Worm (Caenorhabditis elegans) whole organism, young adult: ENCODE results near the gene nas-15.
A peak's percentile ranks its signal among the peaks of the same experiment; 100 is the strongest.

Experiments used
- B0019.2 ChIP-seq: fragments of 200-800 bp; sonication (Bioruptor generic); conservative IDR thresholded peaks from 2 replicates; pipeline ENCODE4 v1.3.6; 2022; ENCODE audit warnings: missing genetic modification reagents, missing genetic modification characterization, missing compliant biosample characterization
- B0336.3 ChIP-seq: fragments of 200-800 bp; sonication (Bioruptor generic); IDR thresholded peaks from 2 replicates; pipeline ENCODE4 v1.3.6; 2022; ENCODE audit warnings: missing genetic modification characterization, missing compliant biosample characterization
- C06A6.2 ChIP-seq: fragments of 200-800 bp; sonication (Bioruptor generic); conservative IDR thresholded peaks from 2 replicates; pipeline ENCODE4 v1.3.6; 2022; ENCODE audit warnings: missing genetic modification characterization, missing compliant biosample characterization
- C17E4.6 ChIP-seq: fragments of 200-800 bp; sonication (Bioruptor generic); IDR thresholded peaks from 2 replicates; pipeline ENCODE4 v1.3.6; 2022; ENCODE audit warnings: missing genetic modification reagents, missing genetic modification characterization, missing compliant biosample characterization
- D2030.7 ChIP-seq: fragments of 200-800 bp; sonication (Bioruptor generic); IDR thresholded peaks from 2 replicates; pipeline ENCODE4 v1.3.6; 2022; ENCODE audit warnings: missing genetic modification reagents, missing genetic modification characterization, missing compliant biosample characterization
- F22D6.2 ChIP-seq: sonication (generic microtip); optimal IDR thresholded peaks from 2 replicates; lab custom pipeline; 2016; ENCODE audit warnings: mild to moderate bottlenecking, missing genetic modification characterization, missing compliant biosample characterization
- F23B12.7 ChIP-seq: sonication (generic microtip); optimal IDR thresholded peaks from 2 replicates; lab custom pipeline; 2017; ENCODE audit warnings: missing genetic modification characterization, mild to moderate bottlenecking, missing compliant biosample characterization, antibody characterized with exemption, moderate library complexity; ENCODE audit not compliant: insufficient read depth
- F39B2.1 ChIP-seq: fragments of 200-800 bp; sonication (Bioruptor generic); IDR thresholded peaks from 2 replicates; pipeline ENCODE4 v1.3.6; 2022; ENCODE audit warnings: missing genetic modification reagents, missing genetic modification characterization, missing compliant biosample characterization
- F52B5.7 ChIP-seq: sonication (generic microtip); optimal IDR thresholded peaks from 2 replicates; lab custom pipeline; 2016; ENCODE audit warnings: mild to moderate bottlenecking, missing genetic modification characterization, missing compliant biosample characterization
- K12H6.12 ChIP-seq: fragments of 200-800 bp; sonication (Bioruptor generic); optimal IDR thresholded peaks from 2 replicates; lab custom pipeline; 2018; ENCODE audit warnings: mild to moderate bottlenecking, missing genetic modification characterization, missing compliant biosample characterization
- Y53F4B.3 ChIP-seq: fragments of 200-800 bp; sonication (Bioruptor generic); IDR thresholded peaks from 2 replicates; pipeline ENCODE4 v1.3.6; 2022; ENCODE audit warnings: missing genetic modification reagents, missing genetic modification characterization, missing compliant biosample characterization
- Y53G8AR.9 ChIP-seq: fragments of 200-800 bp; sonication (Bioruptor generic); conservative IDR thresholded peaks from 2 replicates; pipeline ENCODE4 v1.3.6; 2022; ENCODE audit warnings: missing genetic modification reagents, missing genetic modification characterization, missing compliant biosample characterization
- Y79H2A.3 ChIP-seq: fragments of 200-800 bp; sonication (Bioruptor generic); conservative IDR thresholded peaks from 2 replicates; pipeline ENCODE4 v1.3.6; 2022; ENCODE audit warnings: missing genetic modification reagents, missing genetic modification characterization, missing compliant biosample characterization
- Y95B8A.8 ChIP-seq: fragments of 200-800 bp; sonication (Bioruptor generic); IDR thresholded peaks from 2 replicates; pipeline ENCODE4 v1.3.6; 2022; ENCODE audit warnings: missing genetic modification reagents, missing genetic modification characterization, missing compliant biosample characterization
- ZK185.1 ChIP-seq: sonication (generic microtip); optimal IDR thresholded peaks from 2 replicates; lab custom pipeline; 2016; ENCODE audit warnings: mild to moderate bottlenecking, missing genetic modification characterization, missing compliant biosample characterization; ENCODE audit not compliant: poor library complexity, severe bottlenecking
- akir-1 ChIP-seq: fragments of 200-800 bp; sonication (Bioruptor generic); optimal IDR thresholded peaks from 2 replicates; lab custom pipeline; 2018; ENCODE audit warnings: mild to moderate bottlenecking, missing genetic modification characterization, moderate library complexity, missing compliant biosample characterization
- athp-1 ChIP-seq: sonication (generic microtip); optimal IDR thresholded peaks from 2 replicates; lab custom pipeline; 2017; ENCODE audit warnings: mild to moderate bottlenecking, missing genetic modification characterization, missing compliant biosample characterization
- bed-2 ChIP-seq: fragments of 200-800 bp; sonication (Bioruptor generic); IDR thresholded peaks from 2 replicates; pipeline ENCODE4 v1.3.6; 2022; ENCODE audit warnings: missing genetic modification reagents, missing genetic modification characterization, missing compliant biosample characterization
- ccch-3 ChIP-seq: fragments of 200-800 bp; sonication (Bioruptor generic); optimal IDR thresholded peaks from 2 replicates; lab custom pipeline; 2018; ENCODE audit warnings: mild to moderate bottlenecking, missing genetic modification characterization, missing compliant biosample characterization
- cebp-2 ChIP-seq: fragments of 200-800 bp; sonication (Bioruptor generic); IDR thresholded peaks from 2 replicates; pipeline ENCODE4 v1.3.6; 2022; ENCODE audit warnings: missing genetic modification characterization, missing compliant biosample characterization
- ceh-27 ChIP-seq: fragments of 200-800 bp; sonication (Bioruptor generic); optimal IDR thresholded peaks from 2 replicates; lab custom pipeline; 2018; ENCODE audit warnings: mild to moderate bottlenecking, missing genetic modification characterization, moderate library complexity, missing compliant biosample characterization
- ceh-58 ChIP-seq: fragments of 200-800 bp; sonication (Bioruptor generic); IDR thresholded peaks from 2 replicates; pipeline ENCODE4 v1.3.6; 2022; ENCODE audit warnings: missing genetic modification characterization, missing compliant biosample characterization
- ceh-91 ChIP-seq: fragments of 200-800 bp; sonication (Bioruptor generic); IDR thresholded peaks from 2 replicates; pipeline ENCODE4 v1.3.6; 2022; ENCODE audit warnings: missing genetic modification reagents, missing genetic modification characterization, missing compliant biosample characterization
- dpl-1 ChIP-seq: fragments of 150-350 bp; optimal IDR thresholded peaks from 2 replicates; lab custom pipeline; 2014; ENCODE audit warnings: missing biosample characterization, missing genetic modification reagents, missing genetic modification characterization
- ets-4 ChIP-seq: fragments of 200-800 bp; sonication (Bioruptor generic); optimal IDR thresholded peaks from 2 replicates; lab custom pipeline; 2018; ENCODE audit warnings: mild to moderate bottlenecking, missing genetic modification characterization, missing compliant biosample characterization
- fkh-3 ChIP-seq: sonication (generic microtip); optimal IDR thresholded peaks from 2 replicates; lab custom pipeline; 2016; ENCODE audit warnings: mild to moderate bottlenecking, missing genetic modification characterization, missing compliant biosample characterization
- hlh-12 ChIP-seq: sonication (generic microtip); optimal IDR thresholded peaks from 2 replicates; lab custom pipeline; 2016; ENCODE audit warnings: missing genetic modification characterization, missing compliant biosample characterization
- hlh-26 ChIP-seq: fragments of 200-800 bp; sonication (Bioruptor generic); conservative IDR thresholded peaks from 2 replicates; pipeline ENCODE4 v1.3.6; 2022; ENCODE audit warnings: missing genetic modification reagents, missing genetic modification characterization, missing compliant biosample characterization
- hmg-1.2 ChIP-seq: fragments of 200-800 bp; sonication (Bioruptor generic); IDR thresholded peaks from 2 replicates; pipeline ENCODE4 v1.3.6; 2022; ENCODE audit warnings: missing genetic modification reagents, missing genetic modification characterization, missing compliant biosample characterization
- lag-1 ChIP-seq: fragments of 200-800 bp; sonication (Bioruptor generic); IDR thresholded peaks from 2 replicates; pipeline ENCODE4 v1.3.6; 2022; ENCODE audit warnings: missing genetic modification reagents, missing genetic modification characterization, missing compliant biosample characterization
- let-607 ChIP-seq, 2 experiments: fragments of 200-800 bp in 1 of 2; sonication (Bioruptor generic) in 1 of 2; sonication (generic microtip) in 1 of 2; optimal IDR thresholded peaks; 2 replicates each; lab custom pipeline; 2016 to 2018; ENCODE audit warnings: mild to moderate bottlenecking in 2 of 2, missing compliant biosample characterization in 2 of 2, missing genetic modification characterization in 2 of 2, moderate library complexity in 2 of 2, missing genotype in 1 of 2
- lin-26 ChIP-seq: fragments of 200-800 bp; sonication (Bioruptor generic); IDR thresholded peaks from 2 replicates; pipeline ENCODE4 v1.3.6; 2022; ENCODE audit warnings: missing genetic modification reagents, missing genetic modification characterization, missing compliant biosample characterization
- lin-35 ChIP-seq, 3 experiments: fragments of 150-350 bp in 2 of 3; sonication (generic microtip) in 1 of 3; optimal IDR thresholded peaks; 2 replicates each; lab custom pipeline; 2014 to 2018; ENCODE audit warnings: missing biosample characterization in 3 of 3, missing genetic modification characterization in 3 of 3, missing genetic modification reagents in 3 of 3
- lin-54 ChIP-seq: fragments of 200-800 bp; sonication (Bioruptor generic); optimal IDR thresholded peaks from 2 replicates; lab custom pipeline; 2018; ENCODE audit warnings: mild to moderate bottlenecking, missing genetic modification characterization, missing compliant biosample characterization
- lsl-1 ChIP-seq: fragments of 200-800 bp; sonication (Bioruptor generic); optimal IDR thresholded peaks from 2 replicates; lab custom pipeline; 2018; ENCODE audit warnings: mild to moderate bottlenecking, missing genetic modification characterization, moderate library complexity, missing compliant biosample characterization
- lsy-27 ChIP-seq: sonication (generic microtip); optimal IDR thresholded peaks from 2 replicates; lab custom pipeline; 2017; ENCODE audit warnings: missing genetic modification characterization, mild to moderate bottlenecking, missing compliant biosample characterization, antibody characterized with exemption, missing genotype, borderline replicate concordance; ENCODE audit not compliant: insufficient read depth
- madf-8 ChIP-seq: fragments of 200-800 bp; sonication (Bioruptor generic); conservative IDR thresholded peaks from 2 replicates; pipeline ENCODE4 v1.3.6; 2022; ENCODE audit warnings: missing genetic modification reagents, missing genetic modification characterization, missing compliant biosample characterization
- mxl-1 ChIP-seq: sonication (generic microtip); optimal IDR thresholded peaks from 2 replicates; lab custom pipeline; 2016; ENCODE audit warnings: missing genetic modification characterization, missing compliant biosample characterization
- pbrm-1 ChIP-seq: fragments of 200-800 bp; sonication (Bioruptor generic); IDR thresholded peaks from 2 replicates; pipeline ENCODE4 v1.3.6; 2022; ENCODE audit warnings: missing genetic modification reagents, missing genetic modification characterization, missing compliant biosample characterization
- rec-8 ChIP-seq, 2 experiments: sonication (generic microtip); optimal IDR thresholded peaks; 2 replicates each; lab custom pipeline; 2016; ENCODE audit warnings: mild to moderate bottlenecking in 2 of 2, missing genetic modification characterization in 2 of 2, missing genetic modification reagents in 2 of 2, missing genotype in 2 of 2, missing biosample characterization in 1 of 2, missing compliant biosample characterization in 1 of 2, moderate library complexity in 1 of 2
- sea-2 ChIP-seq: fragments of 200-800 bp; sonication (Bioruptor generic); IDR thresholded peaks from 2 replicates; pipeline ENCODE4 v1.3.6; 2022; ENCODE audit warnings: missing genetic modification characterization, missing compliant biosample characterization
- snpc-4 ChIP-seq, 5 experiments: fragments of 150-350 bp in 1 of 5; sonication (generic microtip) in 4 of 5; optimal IDR thresholded peaks; 2 replicates each; lab custom pipeline; 2014 to 2018; ENCODE audit warnings: missing genetic modification characterization in 5 of 5, missing biosample characterization in 3 of 5, antibody characterized with exemption in 2 of 5, mild to moderate bottlenecking in 2 of 5, missing compliant biosample characterization in 2 of 5, missing genotype in 2 of 5, moderate library complexity in 2 of 5, missing genetic modification reagents in 1 of 5
- sptf-2 ChIP-seq: fragments of 200-800 bp; sonication (Bioruptor generic); optimal IDR thresholded peaks from 2 replicates; lab custom pipeline; 2018; ENCODE audit warnings: mild to moderate bottlenecking, missing genetic modification characterization, missing compliant biosample characterization
- unc-62 ChIP-seq: fragments of 150-350 bp; optimal IDR thresholded peaks from 2 replicates; lab custom pipeline; 2014; ENCODE audit warnings: missing biosample characterization, missing genetic modification reagents, missing genetic modification characterization
- zim-3 ChIP-seq: sonication (generic microtip); optimal IDR thresholded peaks from 2 replicates; lab custom pipeline; 2017; ENCODE audit warnings: mild to moderate bottlenecking, missing genetic modification characterization, moderate library complexity, missing compliant biosample characterization
- ztf-3 ChIP-seq: fragments of 200-800 bp; sonication (Bioruptor generic); optimal IDR thresholded peaks from 2 replicates; lab custom pipeline; 2018; ENCODE audit warnings: mild to moderate bottlenecking, missing genetic modification characterization, missing compliant biosample characterization
- ztf-6 ChIP-seq: fragments of 200-800 bp; sonication (Bioruptor generic); IDR thresholded peaks from 2 replicates; pipeline ENCODE4 v1.3.6; 2022; ENCODE audit warnings: missing genetic modification reagents, missing genetic modification characterization, missing compliant biosample characterization

Gene nas-15

DNA sequence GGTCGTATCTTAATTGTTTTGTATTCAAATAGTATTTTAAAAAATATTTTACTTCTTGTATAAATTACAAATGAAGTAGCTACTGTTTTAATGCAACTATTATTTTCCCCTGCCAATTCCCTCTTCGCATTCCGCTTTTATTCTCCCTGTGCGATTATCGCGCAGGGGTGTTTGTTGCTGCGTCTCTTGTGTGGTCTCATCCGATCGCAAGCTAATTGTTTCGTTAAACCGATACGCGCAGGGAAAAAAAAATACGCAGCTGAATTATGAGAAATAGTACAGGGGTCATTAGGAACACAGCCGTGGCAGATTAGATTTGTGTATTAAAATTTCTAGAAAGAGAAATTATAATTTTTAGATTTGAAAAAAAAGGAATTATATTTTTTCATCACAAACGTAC, 29.0 kb downstream of the nas-15 start (continued):
- peak; percentile 68 for TF ChIP-seq ccch-3
- TF ChIP-seq cebp-2 (GFP tag; lab: Robert Waterston, UW) = peak; percentile 99
- TF ChIP-seq lag-1 (GFP tag; lab: Robert Waterston, UW) = peak; percentile 92
- no peak for TF ChIP-seq sea-2 (GFP tag; lab: Robert Waterston, UW)
- peak; percentile 60 for TF ChIP-seq snpc-4 (GFP tag; optimal IDR thresholded peaks at IDR 0.05; lab: Kevin White, UChicago)
- peak; percentile 78 to 90 (median 84) for TF ChIP-seq snpc-4 (tag; optimal IDR thresholded peaks at IDR 0.05; lab: Kevin White, UChicago)
- TF ChIP-seq K12H6.12 (tag; lab: Kevin White, UChicago) = peak; percentile 95
- TF ChIP-seq let-607 (tag; optimal IDR thresholded peaks at IDR 0.05; lab: Kevin White, UChicago) = peak; percentile 83 to 95
- peak; percentile 74; the same call in 1 of the 2 replicates for TF ChIP-seq C17E4.6
- TF ChIP-seq sptf-2 (GFP tag; lab: Kevin White, UChicago) = peak; percentile 44
- TF ChIP-seq Y95B8A.8 (GFP tag; lab: Robert Waterston, UW) = peak; percentile 74; the same call in 1 of the 2 replicates
- no peak; the same call in 1 of the 2 replicates for TF ChIP-seq D2030.7 (GFP tag; lab: Robert Waterston, UW)
- TF ChIP-seq ZK185.1 (tag; lab: Kevin White, UChicago) = peak; percentile 98
- peak; percentile 80 for TF ChIP-seq F52B5.7 (tag; lab: Kevin White, UChicago)
- no peak for TF ChIP-seq Y79H2A.3
- peak; percentile 91 for TF ChIP-seq hmg-1.2 (GFP tag; lab: Robert Waterston, UW)
- TF ChIP-seq madf-8 (GFP tag; lab: Robert Waterston, UW) = no peak
- TF ChIP-seq unc-62 (GFP tag; lab: Kevin White, UChicago) = peak; percentile 76
- TF ChIP-seq fkh-3 (tag; lab: Kevin White, UChicago) = no peak
- TF ChIP-seq ztf-6 (GFP tag; lab: Robert Waterston, UW) = peak; percentile 94
- peak; percentile 64; the same call in 1 of the 2 replicates for TF ChIP-seq bed-2 (GFP tag; lab: Robert Waterston, UW)
- TF ChIP-seq lin-35 (GFP tag; optimal IDR thresholded peaks at IDR 0.05; lab: Kevin White, UChicago) = peak in 2 of 3 experiments; percentile 68 to 97
- peak; percentile 93 for TF ChIP-seq F22D6.2
- no peak for TF ChIP-seq B0019.2 (GFP tag; lab: Robert Waterston, UW)
- 0 out of 2 replicates have a peak, but pooled peaks have one; percentile 72 for TF ChIP-seq ceh-58 (GFP tag; lab: Robert Waterston, UW)
- peak; percentile 95 for TF ChIP-seq ztf-3 (GFP tag; lab: Kevin White, UChicago)
- no peak for TF ChIP-seq zim-3 (tag; lab: Kevin White, UChicago)
- peak; percentile 95 for TF ChIP-seq C06A6.2 (GFP tag; lab: Robert Waterston, UW)
- peak; percentile 78 for TF ChIP-seq ets-4
- TF ChIP-seq rec-8 (tag; optimal IDR thresholded peaks at IDR 0.05; lab: Kevin White, UChicago) = peak in 1 of 2 experiments; percentile 67
- TF ChIP-seq lsl-1 (GFP tag; lab: Kevin White, UChicago) = no peak
- no peak for TF ChIP-seq hlh-26 (GFP tag; lab: Robert Waterston, UW)
- TF ChIP-seq ceh-27 (GFP tag; lab: Kevin White, UChicago) = peak; percentile 98
- TF ChIP-seq B0336.3 (GFP tag; lab: Robert Waterston, UW) = peak; percentile 99
- TF ChIP-seq mxl-1 (tag; lab: Kevin White, UChicago) = no peak
- TF ChIP-seq F39B2.1 (GFP tag; lab: Robert Waterston, UW) = no peak
- peak; percentile 88 for TF ChIP-seq lin-26 (GFP tag; lab: Robert Waterston, UW)
- peak; percentile 92 for TF ChIP-seq lin-54 (GFP tag; lab: Kevin White, UChicago)
- peak; percentile 97 for TF ChIP-seq pbrm-1 (GFP tag; lab: Robert Waterston, UW)
- no peak for TF ChIP-seq hlh-12 (tag; lab: Kevin White, UChicago)
- TF ChIP-seq Y53G8AR.9 (GFP tag; lab: Robert Waterston, UW) = peak; percentile 97
- TF ChIP-seq Y53F4B.3 (GFP tag; lab: Robert Waterston, UW) = no peak
- peak; percentile 81 for TF ChIP-seq akir-1 (GFP tag; lab: Kevin White, UChicago)
- no peak for TF ChIP-seq ceh-91 (GFP tag; lab: Robert Waterston, UW)
- TF ChIP-seq lsy-27 (tag; lab: Kevin White, UChicago) = peak; percentile 52
- peak; percentile 43 for TF ChIP-seq athp-1 (tag; lab: Kevin White, UChicago)
- TF ChIP-seq F23B12.7 = peak; percentile 98
- peak; percentile 35 for TF ChIP-seq dpl-1 (GFP tag; lab: Kevin White, UChicago)
